Worm (Caenorhabditis elegans) whole organism, young adult: ENCODE data around the gene Y73B6BL.270.

Experiments used
- B0336.3 ChIP-seq: fragments of 200-800 bp; sonication (Bioruptor generic); IDR thresholded peaks from 2 replicates; pipeline ENCODE4 v1.3.6; 2022; ENCODE audit warnings: missing genetic modification characterization, missing compliant biosample characterization
- D2030.7 ChIP-seq: fragments of 200-800 bp; sonication (Bioruptor generic); IDR thresholded peaks from 2 replicates; pipeline ENCODE4 v1.3.6; 2022; ENCODE audit warnings: missing genetic modification reagents, missing genetic modification characterization, missing compliant biosample characterization
- F23B12.7 ChIP-seq: sonication (generic microtip); optimal IDR thresholded peaks from 2 replicates; lab custom pipeline; 2017; ENCODE audit warnings: missing genetic modification characterization, mild to moderate bottlenecking, missing compliant biosample characterization, antibody characterized with exemption, moderate library complexity; ENCODE audit not compliant: insufficient read depth
- F33H1.4 ChIP-seq: fragments of 200-800 bp; sonication (Bioruptor generic); IDR thresholded peaks from 2 replicates; pipeline ENCODE4 v1.3.6; 2022; ENCODE audit warnings: missing genetic modification reagents, missing genetic modification characterization, missing compliant biosample characterization
- F57C9.4 ChIP-seq: sonication (generic microtip); optimal IDR thresholded peaks from 2 replicates; lab custom pipeline; 2017; ENCODE audit warnings: mild to moderate bottlenecking, missing genetic modification characterization, missing compliant biosample characterization
- K11D2.4 ChIP-seq: fragments of 200-800 bp; sonication (Bioruptor generic); IDR thresholded peaks from 2 replicates; pipeline ENCODE4 v1.3.6; 2022; ENCODE audit warnings: missing genetic modification reagents, missing genetic modification characterization, missing compliant biosample characterization
- K12H6.12 ChIP-seq: fragments of 200-800 bp; sonication (Bioruptor generic); optimal IDR thresholded peaks from 2 replicates; lab custom pipeline; 2018; ENCODE audit warnings: mild to moderate bottlenecking, missing genetic modification characterization, missing compliant biosample characterization
- ZK185.1 ChIP-seq: sonication (generic microtip); optimal IDR thresholded peaks from 2 replicates; lab custom pipeline; 2016; ENCODE audit warnings: mild to moderate bottlenecking, missing genetic modification characterization, missing compliant biosample characterization; ENCODE audit not compliant: poor library complexity, severe bottlenecking
- ama-1 ChIP-seq, 3 experiments: fragments of 150-350 bp in 1 of 3; sonication (generic microtip) in 2 of 3; optimal IDR thresholded peaks; 2 replicates each; lab custom pipeline; 2014 to 2018; ENCODE audit warnings: missing biosample characterization in 2 of 3, missing genetic modification characterization in 2 of 3, missing genetic modification reagents in 2 of 3
- attf-5 ChIP-seq: fragments of 200-800 bp; sonication (Bioruptor generic); optimal IDR thresholded peaks from 2 replicates; lab custom pipeline; 2018; ENCODE audit warnings: mild to moderate bottlenecking, missing genetic modification characterization, missing compliant biosample characterization
- bed-2 ChIP-seq: fragments of 200-800 bp; sonication (Bioruptor generic); IDR thresholded peaks from 2 replicates; pipeline ENCODE4 v1.3.6; 2022; ENCODE audit warnings: missing genetic modification reagents, missing genetic modification characterization, missing compliant biosample characterization
- ccch-3 ChIP-seq: fragments of 200-800 bp; sonication (Bioruptor generic); optimal IDR thresholded peaks from 2 replicates; lab custom pipeline; 2018; ENCODE audit warnings: mild to moderate bottlenecking, missing genetic modification characterization, missing compliant biosample characterization
- cebp-1 ChIP-seq, 2 experiments: fragments of 200-800 bp in 1 of 2; sonication (Bioruptor generic) in 1 of 2; sonication (generic microtip) in 1 of 2; IDR thresholded peaks in 1 of 2; optimal IDR thresholded peaks in 1 of 2; 2 replicates each; pipeline versions ENCODE4 v1.3.6 to Lab custom; 2017 to 2022; ENCODE audit warnings: missing compliant biosample characterization in 2 of 2, missing genetic modification characterization in 2 of 2, mild to moderate bottlenecking in 1 of 2, missing genetic modification reagents in 1 of 2, moderate library complexity in 1 of 2
- ceh-40 ChIP-seq: fragments of 200-800 bp; sonication (Bioruptor generic); IDR thresholded peaks from 2 replicates; pipeline ENCODE4 v1.3.6; 2022; ENCODE audit warnings: missing genetic modification characterization, missing compliant biosample characterization
- dox-1 ChIP-seq: fragments of 200-800 bp; sonication (Bioruptor generic); IDR thresholded peaks from 2 replicates; pipeline ENCODE4 v1.3.6; 2022; ENCODE audit warnings: missing genetic modification reagents, missing genetic modification characterization, missing compliant biosample characterization
- dpl-1 ChIP-seq: fragments of 150-350 bp; optimal IDR thresholded peaks from 2 replicates; lab custom pipeline; 2014; ENCODE audit warnings: missing biosample characterization, missing genetic modification reagents, missing genetic modification characterization
- efl-1 ChIP-seq: fragments of 150-350 bp; optimal IDR thresholded peaks from 2 replicates; lab custom pipeline; 2014; ENCODE audit warnings: missing biosample characterization, missing genetic modification reagents, missing genetic modification characterization
- egl-44 ChIP-seq: fragments of 200-800 bp; sonication (Bioruptor generic); IDR thresholded peaks from 2 replicates; pipeline ENCODE4 v1.3.6; 2022; ENCODE audit warnings: missing genetic modification reagents, missing genetic modification characterization, missing compliant biosample characterization
- gei-17 ChIP-seq: fragments of 200-800 bp; sonication (Bioruptor generic); optimal IDR thresholded peaks from 2 replicates; lab custom pipeline; 2018; ENCODE audit warnings: mild to moderate bottlenecking, missing genetic modification characterization, missing compliant biosample characterization
- him-1 ChIP-seq: sonication (generic microtip); optimal IDR thresholded peaks from 2 replicates; lab custom pipeline; 2016; ENCODE audit warnings: missing genotype, missing genetic modification reagents, missing genetic modification characterization, missing compliant biosample characterization
- hmg-1.2 ChIP-seq: fragments of 200-800 bp; sonication (Bioruptor generic); IDR thresholded peaks from 2 replicates; pipeline ENCODE4 v1.3.6; 2022; ENCODE audit warnings: missing genetic modification reagents, missing genetic modification characterization, missing compliant biosample characterization
- lag-1 ChIP-seq: fragments of 200-800 bp; sonication (Bioruptor generic); IDR thresholded peaks from 2 replicates; pipeline ENCODE4 v1.3.6; 2022; ENCODE audit warnings: missing genetic modification reagents, missing genetic modification characterization, missing compliant biosample characterization
- let-526 ChIP-seq: fragments of 200-800 bp; sonication (Bioruptor generic); IDR thresholded peaks from 2 replicates; pipeline ENCODE4 v1.3.6; 2022; ENCODE audit warnings: missing genetic modification reagents, missing genetic modification characterization, missing compliant biosample characterization
- lin-35 ChIP-seq, 3 experiments: fragments of 150-350 bp in 2 of 3; sonication (generic microtip) in 1 of 3; optimal IDR thresholded peaks; 2 replicates each; lab custom pipeline; 2014 to 2018; ENCODE audit warnings: missing biosample characterization in 3 of 3, missing genetic modification characterization in 3 of 3, missing genetic modification reagents in 3 of 3
- lin-40 ChIP-seq: sonication (generic microtip); optimal IDR thresholded peaks from 2 replicates; lab custom pipeline; 2016; ENCODE audit warnings: missing genetic modification characterization, mild to moderate bottlenecking, missing compliant biosample characterization, missing genotype, missing genetic modification reagents
- lin-54 ChIP-seq: fragments of 200-800 bp; sonication (Bioruptor generic); optimal IDR thresholded peaks from 2 replicates; lab custom pipeline; 2018; ENCODE audit warnings: mild to moderate bottlenecking, missing genetic modification characterization, missing compliant biosample characterization
- lir-1 ChIP-seq: fragments of 200-800 bp; sonication (Bioruptor generic); conservative IDR thresholded peaks from 2 replicates; pipeline ENCODE4 v1.3.6; 2022; ENCODE audit warnings: missing genetic modification reagents, missing genetic modification characterization, missing compliant biosample characterization
- lsl-1 ChIP-seq: fragments of 200-800 bp; sonication (Bioruptor generic); optimal IDR thresholded peaks from 2 replicates; lab custom pipeline; 2018; ENCODE audit warnings: mild to moderate bottlenecking, missing genetic modification characterization, moderate library complexity, missing compliant biosample characterization
- madf-3 ChIP-seq: fragments of 200-800 bp; sonication (Bioruptor generic); IDR thresholded peaks from 2 replicates; pipeline ENCODE4 v1.3.6; 2022; ENCODE audit warnings: missing genetic modification reagents, missing genetic modification characterization, missing compliant biosample characterization
- madf-6 ChIP-seq: fragments of 200-800 bp; sonication (Bioruptor generic); IDR thresholded peaks from 2 replicates; pipeline ENCODE4 v1.3.6; 2022; ENCODE audit warnings: missing genetic modification reagents, missing genetic modification characterization, missing compliant biosample characterization
- mcd-1 ChIP-seq: fragments of 200-800 bp; sonication (Bioruptor generic); IDR thresholded peaks from 2 replicates; pipeline ENCODE4 v1.3.6; 2022; ENCODE audit warnings: missing genetic modification reagents, missing genetic modification characterization, missing compliant biosample characterization
- mel-28 ChIP-seq: sonication (generic microtip); optimal IDR thresholded peaks from 2 replicates; lab custom pipeline; 2016; ENCODE audit warnings: borderline replicate concordance, mild to moderate bottlenecking, missing genetic modification characterization, missing compliant biosample characterization
- mes-4 ChIP-seq: sonication (generic microtip); optimal IDR thresholded peaks from 2 replicates; lab custom pipeline; 2016; ENCODE audit warnings: missing genotype, missing genetic modification characterization, missing compliant biosample characterization
- snpc-1.1 ChIP-seq: sonication (generic microtip); optimal IDR thresholded peaks from 2 replicates; lab custom pipeline; 2017; ENCODE audit warnings: missing genetic modification characterization, mild to moderate bottlenecking, missing compliant biosample characterization, antibody characterized with exemption, moderate library complexity, missing genotype, missing genetic modification reagents; ENCODE audit not compliant: insufficient read depth
- snpc-1.3 ChIP-seq: sonication (generic microtip); optimal IDR thresholded peaks from 2 replicates; lab custom pipeline; 2017; ENCODE audit warnings: missing genetic modification characterization, mild to moderate bottlenecking, missing compliant biosample characterization, antibody characterized with exemption, moderate library complexity, missing genotype, missing genetic modification reagents; ENCODE audit not compliant: insufficient read depth
- snpc-4 ChIP-seq, 5 experiments: fragments of 150-350 bp in 1 of 5; sonication (generic microtip) in 4 of 5; optimal IDR thresholded peaks; 2 replicates each; lab custom pipeline; 2014 to 2018; ENCODE audit warnings: missing genetic modification characterization in 5 of 5, missing biosample characterization in 3 of 5, antibody characterized with exemption in 2 of 5, mild to moderate bottlenecking in 2 of 5, missing compliant biosample characterization in 2 of 5, missing genotype in 2 of 5, moderate library complexity in 2 of 5, missing genetic modification reagents in 1 of 5
- tbp1 ChIP-seq: fragments of 200-800 bp; sonication (Bioruptor generic); optimal IDR thresholded peaks from 2 replicates; lab custom pipeline; 2018; ENCODE audit warnings: mild to moderate bottlenecking, missing genetic modification characterization, missing compliant biosample characterization
- unc-62 ChIP-seq: fragments of 150-350 bp; optimal IDR thresholded peaks from 2 replicates; lab custom pipeline; 2014; ENCODE audit warnings: missing biosample characterization, missing genetic modification reagents, missing genetic modification characterization
- ztf-18 ChIP-seq: sonication (generic microtip); optimal IDR thresholded peaks from 2 replicates; lab custom pipeline; 2016; ENCODE audit warnings: missing genotype, mild to moderate bottlenecking, missing genetic modification characterization, missing compliant biosample characterization
- ztf-22 ChIP-seq: fragments of 200-800 bp; sonication (Bioruptor generic); optimal IDR thresholded peaks from 2 replicates; lab custom pipeline; 2018; ENCODE audit warnings: mild to moderate bottlenecking, missing genetic modification characterization, moderate library complexity, missing compliant biosample characterization
- ztf-6 ChIP-seq: fragments of 200-800 bp; sonication (Bioruptor generic); IDR thresholded peaks from 2 replicates; pipeline ENCODE4 v1.3.6; 2022; ENCODE audit warnings: missing genetic modification reagents, missing genetic modification characterization, missing compliant biosample characterization

The Y73B6BL.270 gene

ce11 chrIV:6376473-6377115, 11.4 kb downstream of the Y73B6BL.270 start, which contains the start of the genes hrpf-2 and bli-6:
Gene hrpf-2 (minus strand): TSS chrIV:6376523.
Gene bli-6 (plus strand): TSS chrIV:6377065.
- 0 out of 2 replicates have a peak, but pooled peaks have one; percentile 30 for TF ChIP-seq D2030.7
- TF ChIP-seq attf-5 (GFP tag; lab: Kevin White, UChicago) = peak; percentile 71
- peak; percentile 52; the same call in 1 of the 2 replicates for TF ChIP-seq madf-6 (GFP tag; lab: Robert Waterston, UW)
- peak; percentile 49; the same call in 1 of the 2 replicates for TF ChIP-seq F33H1.4
- TF ChIP-seq efl-1 = peak; percentile 47
- TF ChIP-seq ztf-18 (tag; lab: Kevin White, UChicago) = peak; percentile 3
- TF ChIP-seq lin-54 = peak; percentile 79
- peak; percentile 38 for TF ChIP-seq lsl-1 (GFP tag; lab: Kevin White, UChicago)
- no peak for TF ChIP-seq ccch-3
- TF ChIP-seq hmg-1.2 = peak; percentile 59; the same call in 1 of the 2 replicates
- TF ChIP-seq ztf-22 (GFP tag; lab: Kevin White, UChicago) = no peak
- TF ChIP-seq him-1 (tag; lab: Kevin White, UChicago) = peak; percentile 2
- TF ChIP-seq bed-2 (GFP tag; lab: Robert Waterston, UW) = no peak
- TF ChIP-seq dox-1 (GFP tag; lab: Robert Waterston, UW) = peak; percentile 43; the same call in 1 of the 2 replicates
- TF ChIP-seq ztf-6 (GFP tag; lab: Robert Waterston, UW) = no peak
- peak; percentile 61 for TF ChIP-seq lin-40 (tag; lab: Kevin White, UChicago)
- 0 out of 2 replicates have a peak, but pooled peaks have one; percentile 22 for TF ChIP-seq madf-3 (GFP tag; lab: Robert Waterston, UW)
- peak; percentile 21 for TF ChIP-seq F23B12.7 (tag; lab: Kevin White, UChicago)
- no peak for TF ChIP-seq unc-62
- no peak for TF ChIP-seq cebp-1 (GFP tag; IDR thresholded peaks at IDR 0.05; lab: Robert Waterston, UW)
- no peak for TF ChIP-seq cebp-1 (tag; optimal IDR thresholded peaks at IDR 0.05; lab: Kevin White, UChicago)
- TF ChIP-seq B0336.3 (GFP tag; lab: Robert Waterston, UW) = no peak
- TF ChIP-seq snpc-1.1 (tag; lab: Kevin White, UChicago) = peak; percentile 18
- no peak for TF ChIP-seq mes-4 (tag; lab: Kevin White, UChicago)
- TF ChIP-seq K12H6.12 (tag; lab: Kevin White, UChicago) = peak; percentile 4
- no peak for TF ChIP-seq let-526 (GFP tag; lab: Robert Waterston, UW)
- no peak for TF ChIP-seq lag-1
- peak in 1 of 3 experiments; percentile 65 for TF ChIP-seq lin-35 (GFP tag; optimal IDR thresholded peaks at IDR 0.05; lab: Kevin White, UChicago)
- no peak for TF ChIP-seq mel-28
- peak; percentile 74 for TF ChIP-seq snpc-1.3 (tag; lab: Kevin White, UChicago)
- no peak for TF ChIP-seq egl-44 (GFP tag; lab: Robert Waterston, UW)
- no peak for TF ChIP-seq ama-1 (optimal IDR thresholded peaks at IDR 0.05; lab: Kevin White, UChicago)
- TF ChIP-seq ama-1 (GFP tag; optimal IDR thresholded peaks at IDR 0.05; lab: Kevin White, UChicago) = no peak
- peak; percentile 52 for TF ChIP-seq ZK185.1 (tag; lab: Kevin White, UChicago)
- 0 out of 2 replicates have a peak, but pooled peaks have one; percentile 6 for TF ChIP-seq lir-1 (GFP tag; lab: Robert Waterston, UW)
- TF ChIP-seq dpl-1 = peak; percentile 57
- TF ChIP-seq F57C9.4 (tag; lab: Kevin White, UChicago) = no peak
- no peak for TF ChIP-seq ceh-40
- peak; percentile 94 for TF ChIP-seq mcd-1
- no peak for TF ChIP-seq K11D2.4 (GFP tag; lab: Robert Waterston, UW)
- TF ChIP-seq snpc-4 (GFP tag; optimal IDR thresholded peaks at IDR 0.05; lab: Kevin White, UChicago) = peak; percentile 17
- peak; percentile 42 to 91 (median 86) for TF ChIP-seq snpc-4 (tag; optimal IDR thresholded peaks at IDR 0.05; lab: Kevin White, UChicago)
- TF ChIP-seq tbp1 = peak; percentile 50
- no peak for TF ChIP-seq gei-17 (GFP tag; lab: Kevin White, UChicago)
